Worm (Caenorhabditis elegans): ENCODE measurements around the gene fbxc-24.

ce11 chrII:911680-912079, 2.2 kb upstream of the fbxc-24 start, which contains the start of gene fbxc-31:
- TF ChIP-seq attf-6 (GFP tag; IDR thresholded peaks at IDR 0.05), result no peak
- TF ChIP-seq snpc-4 (GFP tag; optimal IDR thresholded peaks at IDR 0.05), result no peak
- TF ChIP-seq snpc-4 (tag; optimal IDR thresholded peaks at IDR 0.05), result no peak
